Fruit fly (Drosophila melanogaster) whole organism, prepupa: ENCODE measurements around the gene CG14817.

Source experiments
- Blimp-1 ChIP-seq: fragments of 200-800 bp; sonication (Bioruptor generic); optimal IDR thresholded peaks from 3 replicates; lab custom pipeline; 2017; ENCODE audit warnings: missing biosample characterization, missing genetic modification characterization, mild to moderate bottlenecking, moderate library complexity, missing genetic modification reagents
- CG10631 ChIP-seq: fragments of 200-800 bp; sonication (Bioruptor generic); optimal IDR thresholded peaks from 2 replicates; lab custom pipeline; 2016; ENCODE audit warnings: missing biosample characterization, missing genetic modification characterization
- CG10669 ChIP-seq: fragments of 200-800 bp; sonication (Bioruptor generic); optimal IDR thresholded peaks from 3 replicates; lab custom pipeline; 2018; ENCODE audit warnings: missing biosample characterization, mild to moderate bottlenecking, missing genetic modification characterization, moderate library complexity
- CG11294 ChIP-seq: fragments of 200-800 bp; sonication (Bioruptor generic); IDR thresholded peaks from 2 replicates; pipeline ENCODE4 v1.3.6; 2022; ENCODE audit warnings: missing biosample characterization, missing genetic modification characterization
- CG11762 ChIP-seq: fragments of 200-800 bp; sonication (Bioruptor generic); optimal IDR thresholded peaks from 3 replicates; lab custom pipeline; 2016; ENCODE audit warnings: missing biosample characterization, missing genetic modification characterization; ENCODE audit not compliant: insufficient read depth
- CG11902 ChIP-seq: fragments of 200-800 bp; sonication (Bioruptor generic); optimal IDR thresholded peaks from 3 replicates; lab custom pipeline; 2016; ENCODE audit warnings: missing biosample characterization, missing genetic modification characterization
- CG15336 ChIP-seq: fragments of 200-800 bp; sonication (Bioruptor generic); IDR thresholded peaks from 2 replicates; pipeline ENCODE4 v1.3.6; 2022; ENCODE audit warnings: missing biosample characterization, missing genetic modification characterization
- CG3032 ChIP-seq: fragments of 200-800 bp; optimal IDR thresholded peaks from 2 replicates; lab custom pipeline; 2019; ENCODE audit warnings: missing biosample characterization, mild to moderate bottlenecking, missing genetic modification characterization, moderate library complexity
- CG31627 ChIP-seq: fragments of 200-800 bp; sonication (Bioruptor generic); optimal IDR thresholded peaks from 3 replicates; lab custom pipeline; 2016; ENCODE audit warnings: missing biosample characterization, missing genetic modification characterization
- CG32006 ChIP-seq: fragments of 200-800 bp; sonication (Bioruptor generic); optimal IDR thresholded peaks from 3 replicates; lab custom pipeline; 2017; ENCODE audit warnings: missing biosample characterization, mild to moderate bottlenecking, missing genetic modification characterization
- CG34406 ChIP-seq: fragments of 200-800 bp; sonication (Bioruptor generic); optimal IDR thresholded peaks from 3 replicates; lab custom pipeline; 2016; ENCODE audit warnings: missing biosample characterization, missing genetic modification characterization
- CG3919 ChIP-seq: fragments of 200-800 bp; sonication (Bioruptor generic); optimal IDR thresholded peaks from 3 replicates; lab custom pipeline; 2016; ENCODE audit warnings: missing biosample characterization, missing genetic modification characterization
- CG4318 ChIP-seq: fragments of 200-800 bp; sonication (Bioruptor generic); optimal IDR thresholded peaks from 3 replicates; lab custom pipeline; 2017; ENCODE audit warnings: missing biosample characterization, mild to moderate bottlenecking, missing genetic modification characterization
- CG6163 ChIP-seq: fragments of 200-800 bp; sonication (Bioruptor generic); IDR thresholded peaks from 3 replicates; pipeline ENCODE4 v1.3.6; 2022; ENCODE audit warnings: missing biosample characterization, missing genetic modification characterization
- CG6276 ChIP-seq: fragments of 200-800 bp; sonication (Bioruptor generic); optimal IDR thresholded peaks from 2 replicates; lab custom pipeline; 2017; ENCODE audit warnings: missing biosample characterization, mild to moderate bottlenecking, missing genetic modification characterization
- CG6792 ChIP-seq: fragments of 200-800 bp; sonication (Bioruptor generic); optimal IDR thresholded peaks from 3 replicates; lab custom pipeline; 2016; ENCODE audit warnings: missing biosample characterization, missing genetic modification characterization
- CG6808 ChIP-seq: fragments of 200-800 bp; sonication (Bioruptor generic); optimal IDR thresholded peaks from 3 replicates; lab custom pipeline; 2017; ENCODE audit warnings: missing biosample characterization, missing genetic modification characterization, mild to moderate bottlenecking, moderate library complexity, missing genetic modification reagents
- CG6854 ChIP-seq: fragments of 200-800 bp; sonication (Bioruptor generic); optimal IDR thresholded peaks from 2 replicates; lab custom pipeline; 2017; ENCODE audit warnings: missing biosample characterization, mild to moderate bottlenecking, missing genetic modification characterization
- CG7368 ChIP-seq: fragments of 200-800 bp; sonication (Bioruptor generic); optimal IDR thresholded peaks from 3 replicates; lab custom pipeline; 2016; ENCODE audit warnings: missing biosample characterization, missing genetic modification characterization
- CG8119 ChIP-seq: fragments of 200-800 bp; sonication (Bioruptor generic); IDR thresholded peaks from 3 replicates; pipeline ENCODE4 v1.3.6; 2022; ENCODE audit warnings: missing biosample characterization, missing genetic modification characterization
- CG8319 ChIP-seq: fragments of 200-800 bp; sonication (Bioruptor generic); optimal IDR thresholded peaks from 3 replicates; lab custom pipeline; 2016; ENCODE audit warnings: missing biosample characterization, missing genetic modification characterization
- CG8632 ChIP-seq: fragments of 200-800 bp; sonication (Bioruptor generic); optimal IDR thresholded peaks from 3 replicates; lab custom pipeline; 2016; ENCODE audit warnings: missing biosample characterization, missing genetic modification characterization
- CG9139 ChIP-seq: fragments of 200-800 bp; sonication (Bioruptor generic); optimal IDR thresholded peaks from 3 replicates; lab custom pipeline; 2017; ENCODE audit warnings: missing biosample characterization, mild to moderate bottlenecking, missing genetic modification characterization
- Eip75B ChIP-seq: fragments of 200-800 bp; sonication (Bioruptor generic); optimal IDR thresholded peaks from 3 replicates; lab custom pipeline; 2016; ENCODE audit warnings: missing biosample characterization, missing genetic modification characterization
- Eip78C ChIP-seq: fragments of 200-800 bp; sonication (Bioruptor generic); peaks from one replicate; lab custom pipeline; 2016; ENCODE audit warnings: missing biosample characterization, missing genetic modification characterization
- Eip93F ChIP-seq: fragments of 200-800 bp; sonication (Bioruptor generic); optimal IDR thresholded peaks from 2 replicates; lab custom pipeline; 2016; ENCODE audit warnings: missing biosample characterization, mild to moderate bottlenecking, missing genetic modification characterization
- Ets21C ChIP-seq: fragments of 200-800 bp; sonication (Bioruptor generic); optimal IDR thresholded peaks from 3 replicates; lab custom pipeline; 2016; ENCODE audit warnings: missing biosample characterization, missing genetic modification characterization
- Ets96B ChIP-seq: fragments of 200-800 bp; optimal IDR thresholded peaks from 2 replicates; lab custom pipeline; 2019; ENCODE audit warnings: missing biosample characterization, mild to moderate bottlenecking, missing genetic modification characterization, moderate library complexity
- Gug ChIP-seq: fragments of 200-800 bp; sonication (Bioruptor generic); IDR thresholded peaks from 2 replicates; pipeline ENCODE4 v1.3.6; 2022; ENCODE audit warnings: missing biosample characterization, missing genetic modification characterization
- Hr39 ChIP-seq: fragments of 200-800 bp; sonication (Bioruptor generic); optimal IDR thresholded peaks from 2 replicates; lab custom pipeline; 2016; ENCODE audit warnings: missing biosample characterization, missing genetic modification characterization
- Lpt ChIP-seq: fragments of 200-800 bp; sonication (Bioruptor generic); optimal IDR thresholded peaks from 3 replicates; lab custom pipeline; 2016; ENCODE audit warnings: missing biosample characterization, missing genetic modification characterization
- Met ChIP-seq: fragments of 200-800 bp; sonication (Bioruptor generic); optimal IDR thresholded peaks from 3 replicates; lab custom pipeline; 2016; ENCODE audit warnings: missing biosample characterization, missing genetic modification characterization
- OdsH ChIP-seq: fragments of 200-800 bp; sonication (Bioruptor generic); optimal IDR thresholded peaks from 3 replicates; lab custom pipeline; 2016; ENCODE audit warnings: missing biosample characterization, missing genetic modification characterization
- Smox ChIP-seq: fragments of 200-800 bp; sonication (Bioruptor generic); optimal IDR thresholded peaks from 3 replicates; lab custom pipeline; 2016; ENCODE audit warnings: missing biosample characterization, missing genetic modification characterization
- Sox102F ChIP-seq: fragments of 200-800 bp; sonication (Bioruptor generic); optimal IDR thresholded peaks from 2 replicates; lab custom pipeline; 2016; ENCODE audit warnings: missing biosample characterization, mild to moderate bottlenecking, missing genetic modification characterization
- Sox15 ChIP-seq: fragments of 200-800 bp; sonication (Bioruptor generic); optimal IDR thresholded peaks from 3 replicates; lab custom pipeline; 2016; ENCODE audit warnings: missing biosample characterization, missing genetic modification characterization
- achi ChIP-seq: fragments of 200-800 bp; sonication (Bioruptor generic); optimal IDR thresholded peaks from 3 replicates; lab custom pipeline; 2016; ENCODE audit warnings: missing biosample characterization, missing genetic modification characterization
- acj6 ChIP-seq: fragments of 200-800 bp; sonication (Bioruptor generic); optimal IDR thresholded peaks from 3 replicates; lab custom pipeline; 2016; ENCODE audit warnings: missing biosample characterization, missing genetic modification characterization
- cyc ChIP-seq: fragments of 200-800 bp; sonication (Bioruptor generic); optimal IDR thresholded peaks from 3 replicates; lab custom pipeline; 2016; ENCODE audit warnings: missing biosample characterization, missing genetic modification characterization
- dac ChIP-seq: fragments of 200-800 bp; sonication (Bioruptor generic); optimal IDR thresholded peaks from 2 replicates; lab custom pipeline; 2017; ENCODE audit warnings: missing biosample characterization, mild to moderate bottlenecking, missing genetic modification characterization
- dsx ChIP-seq: fragments of 200-800 bp; optimal IDR thresholded peaks from 3 replicates; lab custom pipeline; 2019; ENCODE audit warnings: missing biosample characterization, mild to moderate bottlenecking, missing genetic modification characterization, moderate library complexity; ENCODE audit not compliant: poor library complexity, severe bottlenecking
- fd59A ChIP-seq: fragments of 200-800 bp; sonication (Bioruptor generic); optimal IDR thresholded peaks from 2 replicates; lab custom pipeline; 2017; ENCODE audit warnings: missing biosample characterization, mild to moderate bottlenecking, missing genetic modification characterization, missing genetic modification reagents
- fd85E ChIP-seq: fragments of 200-800 bp; sonication (Bioruptor generic); optimal IDR thresholded peaks from 3 replicates; lab custom pipeline; 2016; ENCODE audit warnings: missing biosample characterization, missing genetic modification characterization
- fkh ChIP-seq: fragments of 200-800 bp; sonication (Bioruptor generic); optimal IDR thresholded peaks from 3 replicates; lab custom pipeline; 2017; ENCODE audit warnings: missing biosample characterization, mild to moderate bottlenecking, missing genetic modification characterization, moderate library complexity
- lz ChIP-seq: fragments of 200-800 bp; sonication (Bioruptor generic); optimal IDR thresholded peaks from 3 replicates; lab custom pipeline; 2016; ENCODE audit warnings: missing biosample characterization, missing genetic modification characterization
- net ChIP-seq: fragments of 200-800 bp; sonication (Bioruptor generic); optimal IDR thresholded peaks from 3 replicates; lab custom pipeline; 2016; ENCODE audit warnings: missing biosample characterization, missing genetic modification characterization
- pdm3 ChIP-seq: fragments of 200-800 bp; sonication (Bioruptor generic); optimal IDR thresholded peaks from 3 replicates; lab custom pipeline; 2016; ENCODE audit warnings: missing biosample characterization, missing genetic modification characterization
- spab ChIP-seq: fragments of 200-800 bp; sonication (Bioruptor generic); optimal IDR thresholded peaks from 2 replicates; lab custom pipeline; 2017; ENCODE audit warnings: missing biosample characterization, mild to moderate bottlenecking, missing genetic modification characterization, missing genetic modification reagents
- ss ChIP-seq, 2 experiments: fragments of 200-800 bp; sonication (Bioruptor generic); optimal IDR thresholded peaks; 2 replicates in 1 of 2; 3 replicates in 1 of 2; lab custom pipeline; 2017 to 2018; ENCODE audit warnings: mild to moderate bottlenecking in 2 of 2, missing biosample characterization in 2 of 2, missing genetic modification characterization in 2 of 2, moderate library complexity in 1 of 2
- svp ChIP-seq: fragments of 200-800 bp; sonication (Bioruptor generic); peaks from one replicate; lab custom pipeline; 2016; ENCODE audit warnings: missing biosample characterization, missing genetic modification characterization
- topi ChIP-seq: fragments of 200-800 bp; sonication (Bioruptor generic); optimal IDR thresholded peaks from 3 replicates; lab custom pipeline; 2016; ENCODE audit warnings: missing biosample characterization, missing genetic modification characterization
- vri ChIP-seq: fragments of 200-800 bp; sonication (Bioruptor generic); optimal IDR thresholded peaks from 3 replicates; lab custom pipeline; 2016; ENCODE audit warnings: missing biosample characterization, mild to moderate bottlenecking, missing genetic modification characterization

CG14817 gene

dm6 chrX:1900123-1900818 lies 23.2 kb upstream of the CG14817 start, which contains the start of gene arm:
arm (minus strand) TSS chrX:1900646.
- no peak for TF ChIP-seq fd85E (GFP tag; lab: Kevin White, UChicago)
- TF ChIP-seq Ets96B (tag; lab: Kevin White, UChicago): no peak
- TF ChIP-seq CG3919 (GFP tag; lab: Kevin White, UChicago): no peak
- TF ChIP-seq CG6808: no peak
- TF ChIP-seq CG10631 (GFP tag; lab: Kevin White, UChicago): no peak
- peak; percentile 0 for TF ChIP-seq CG6792 (GFP tag; lab: Kevin White, UChicago)
- no peak for TF ChIP-seq Lpt (GFP tag; lab: Kevin White, UChicago)
- TF ChIP-seq CG9139 (GFP tag; lab: Kevin White, UChicago): no peak
- TF ChIP-seq Smox: no peak
- TF ChIP-seq dsx: no peak
- peak; percentile 75 for TF ChIP-seq svp (GFP tag; lab: Kevin White, UChicago)
- no peak for TF ChIP-seq CG8119 (GFP tag; lab: Robert Waterston, UW)
- TF ChIP-seq spab: no peak
- TF ChIP-seq Eip78C (GFP tag; lab: Kevin White, UChicago): peak; percentile 40
- TF ChIP-seq acj6: no peak
- TF ChIP-seq achi (GFP tag; lab: Kevin White, UChicago): peak; percentile 23
- TF ChIP-seq fd59A (GFP tag; lab: Kevin White, UChicago): no peak
- peak; percentile 36 for TF ChIP-seq fkh
- no peak for TF ChIP-seq CG8632 (GFP tag; lab: Kevin White, UChicago)
- TF ChIP-seq dac: no peak
- TF ChIP-seq CG6163: no peak
- TF ChIP-seq CG11762 (GFP tag; lab: Kevin White, UChicago): no peak
- TF ChIP-seq CG34406: peak; percentile 20
- TF ChIP-seq net (GFP tag; lab: Kevin White, UChicago): no peak
- TF ChIP-seq CG11902 (GFP tag; lab: Kevin White, UChicago): no peak
- no peak for TF ChIP-seq ss (GFP tag; optimal IDR thresholded peaks at IDR 0.05; lab: Kevin White, UChicago)
- TF ChIP-seq vri: peak; percentile 28
- no peak for TF ChIP-seq CG6854 (GFP tag; lab: Kevin White, UChicago)
- TF ChIP-seq CG3032 (tag; lab: Kevin White, UChicago): no peak
- TF ChIP-seq Sox15 (GFP tag; lab: Kevin White, UChicago): no peak
- no peak for TF ChIP-seq CG10669 (GFP tag; lab: Kevin White, UChicago)
- TF ChIP-seq cyc (GFP tag; lab: Kevin White, UChicago): peak; percentile 12
- no peak for TF ChIP-seq CG7368 (GFP tag; lab: Kevin White, UChicago)
- TF ChIP-seq Sox102F (GFP tag; lab: Kevin White, UChicago): no peak
- TF ChIP-seq pdm3: peak; percentile 42
- no peak for TF ChIP-seq CG4318 (GFP tag; lab: Kevin White, UChicago)
- TF ChIP-seq Eip75B (GFP tag; lab: Kevin White, UChicago): no peak
- no peak for TF ChIP-seq CG6276 (GFP tag; lab: Kevin White, UChicago)
- no peak for TF ChIP-seq Met (GFP tag; lab: Kevin White, UChicago)
- peak; percentile 18 for TF ChIP-seq CG32006 (GFP tag; lab: Kevin White, UChicago)
- no peak for TF ChIP-seq OdsH (GFP tag; lab: Kevin White, UChicago)
- no peak for TF ChIP-seq Hr39 (GFP tag; lab: Kevin White, UChicago)
- TF ChIP-seq lz: no peak
- TF ChIP-seq CG11294 (GFP tag; lab: Robert Waterston, UW): no peak
- no peak for TF ChIP-seq Blimp-1 (GFP tag; lab: Kevin White, UChicago)
- no peak for TF ChIP-seq Ets21C
- no peak for TF ChIP-seq Gug (GFP tag; lab: Robert Waterston, UW)
- TF ChIP-seq topi (GFP tag; lab: Kevin White, UChicago): peak; percentile 11
- peak; percentile 22 for TF ChIP-seq Eip93F (GFP tag; lab: Kevin White, UChicago)
- peak; percentile 0 for TF ChIP-seq CG31627 (GFP tag; lab: Kevin White, UChicago)
- no peak for TF ChIP-seq CG8319 (GFP tag; lab: Kevin White, UChicago)
- TF ChIP-seq CG15336 (GFP tag; lab: Robert Waterston, UW): peak; percentile 20; the same call in 1 of the 2 replicates
